Fruit fly (Drosophila melanogaster): Measurements from ENCODE around the gene CG31917.
A peak's percentile ranks its signal among the peaks of the same experiment; 100 is the strongest.

CG31917 gene

dm6 chr2L:5043495-5044146 is 33.0 kb upstream of the CG31917 start (continued):
- TF ChIP-seq Awh (GFP tag; IDR thresholded peaks at IDR 0.05) (no peak), oc (tag; optimal IDR thresholded peaks at IDR 0.05) (no peak), CG12104 (GFP tag; optimal IDR thresholded peaks at IDR 0.05) (peak; percentile 19), tna (GFP tag; IDR thresholded peaks at IDR 0.05; ENCODE audit: partially characterized antibody) (no peak), Dip3 (GFP tag; optimal IDR thresholded peaks at IDR 0.05) (peak; percentile 11), rib (GFP tag; IDR thresholded peaks at IDR 0.05) (peak; percentile 50; the same call in 1 of the 2 replicates), pan (optimal IDR thresholded peaks at IDR 0.05) (no peak), pan (GFP tag; optimal IDR thresholded peaks at IDR 0.05 in 1 of 2, IDR thresholded peaks at IDR 0.05 in 1 of 2) (peak in 1 of 2 experiments; percentile 62), Atf-2 (GFP tag; optimal IDR thresholded peaks at IDR 0.05) (no peak), Lhr (GFP tag; optimal IDR thresholded peaks at IDR 0.05) (no peak), CG3726 (GFP tag; IDR thresholded peaks at IDR 0.05) (no peak), CG12942 (GFP tag; optimal IDR thresholded peaks at IDR 0.05) (peak; percentile 31), ro (GFP tag; IDR thresholded peaks at IDR 0.05) (no peak), CG14860 (GFP tag; IDR thresholded peaks at IDR 0.05; ENCODE audit: partially characterized antibody) (0 out of 3 replicates have a peak, but pooled peaks have one; percentile 1), CG8924 (tag; optimal IDR thresholded peaks at IDR 0.05) (peak; percentile 4), gsb-n (tag; optimal IDR thresholded peaks at IDR 0.05) (peak; percentile 20), Hand (GFP tag; optimal IDR thresholded peaks at IDR 0.05) (no peak), CG7786 (GFP tag; optimal IDR thresholded peaks at IDR 0.05) (peak; percentile 14), Lpt (GFP tag; optimal IDR thresholded peaks at IDR 0.05) (no peak), jing (GFP tag; optimal IDR thresholded peaks at IDR 0.05) (no peak), zen (tag; optimal IDR thresholded peaks at IDR 0.05) (no peak), onecut (GFP tag; IDR thresholded peaks at IDR 0.05) (no peak), eve (GFP tag; optimal IDR thresholded peaks at IDR 0.05) (no peak), CG7963 (GFP tag; IDR thresholded peaks at IDR 0.05; ENCODE audit: partially characterized antibody) (no peak), Hr39 (optimal IDR thresholded peaks at IDR 0.05) (peak; percentile 93), CG3281 (GFP tag; optimal IDR thresholded peaks at IDR 0.05) (peak; percentile 40), CG16813 (GFP tag; IDR thresholded peaks at IDR 0.05; ENCODE audit: partially characterized antibody) (no peak), Xbp1 (GFP tag; optimal IDR thresholded peaks at IDR 0.05) (peak; percentile 63), Chrac-16 (GFP tag; optimal IDR thresholded peaks at IDR 0.05) (peak; percentile 22), CG12299 (tag; optimal IDR thresholded peaks at IDR 0.05) (no peak), Trl (optimal IDR thresholded peaks at IDR 0.05) (no peak), Trl (GFP tag; optimal IDR thresholded peaks at IDR 0.05) (peak; percentile 46), CG1792 (GFP tag; optimal IDR thresholded peaks at IDR 0.05) (no peak), bowl (GFP tag; IDR thresholded peaks at IDR 0.05) (no peak), CrebB (tag; optimal IDR thresholded peaks at IDR 0.05) (no peak), CG15269 (tag; optimal IDR thresholded peaks at IDR 0.05) (peak; percentile 56), Gug (GFP tag; IDR thresholded peaks at IDR 0.05) (peak; percentile 70), CG18764 (GFP tag; optimal IDR thresholded peaks at IDR 0.05) (no peak), CG4404 (GFP tag; IDR thresholded peaks at IDR 0.05) (no peak; the same call in 1 of the 2 replicates), sqz (GFP tag; optimal IDR thresholded peaks at IDR 0.05) (no peak), CG10274 (GFP tag; optimal IDR thresholded peaks at IDR 0.05) (no peak), CG1647 (GFP tag; optimal IDR thresholded peaks at IDR 0.05) (peak; percentile 9), CG2120 (GFP tag; optimal IDR thresholded peaks at IDR 0.05) (peak; percentile 53), CG8765 (GFP tag; IDR thresholded peaks at IDR 0.05) (no peak), gro (GFP tag; optimal IDR thresholded peaks at IDR 0.05) (no peak), CG5953 (GFP tag; IDR thresholded peaks at IDR 0.05) (no peak), ab (GFP tag; optimal IDR thresholded peaks at IDR 0.05) (no peak), amos (GFP tag; IDR thresholded peaks at IDR 0.05; ENCODE audit: partially characterized antibody) (no peak), Ada2b (GFP tag; IDR thresholded peaks at IDR 0.05) (no peak), lilli (GFP tag; optimal IDR thresholded peaks at IDR 0.05) (peak; percentile 57), ase (GFP tag; IDR thresholded peaks at IDR 0.05) (peak; percentile 58; the same call in 2 of the 3 replicates), ind (GFP tag; optimal IDR thresholded peaks at IDR 0.05) (peak; percentile 63)

Measured in whole organism, embryonic.